Worm (Caenorhabditis elegans) whole organism, L4 larva: Measurements from ENCODE around the gene Y34B4A.4.

Source experiments
- F26F4.8 ChIP-seq: fragments of 200-800 bp; sonication (Bioruptor generic); conservative IDR thresholded peaks from 2 replicates; pipeline ENCODE4 v1.3.6; 2022; ENCODE audit warnings: missing genetic modification characterization, missing compliant biosample characterization
- Y48G9A.11 ChIP-seq: fragments of 200-800 bp; sonication (Bioruptor generic); IDR thresholded peaks from 2 replicates; pipeline ENCODE4 v1.3.6; 2022; ENCODE audit warnings: missing genetic modification reagents, missing genetic modification characterization, missing compliant biosample characterization
- ZK337.2 ChIP-seq: fragments of 200-800 bp; sonication (Bioruptor generic); IDR thresholded peaks from 2 replicates; pipeline ENCODE4 v1.3.6; 2022; ENCODE audit warnings: missing genetic modification reagents, missing genetic modification characterization, missing compliant biosample characterization
- aha-1 ChIP-seq: fragments of 150-350 bp; peaks from one replicate; lab custom pipeline; 2014; ENCODE audit warnings: missing biosample characterization, missing genetic modification characterization
- attf-4 ChIP-seq: sonication (generic microtip); optimal IDR thresholded peaks from 3 replicates; lab custom pipeline; 2017; ENCODE audit warnings: missing biosample characterization, missing genetic modification characterization
- ceh-44 ChIP-seq: fragments of 200-800 bp; sonication (Bioruptor generic); IDR thresholded peaks from 2 replicates; pipeline ENCODE4 v1.3.6; 2022; ENCODE audit warnings: missing genetic modification reagents, missing genetic modification characterization, missing compliant biosample characterization
- daf-16 ChIP-seq, 3 experiments: sonication (generic microtip); optimal IDR thresholded peaks; 2 replicates each; lab custom pipeline; 2016 to 2017; ENCODE audit warnings: missing genetic modification characterization in 3 of 3, missing genetic modification reagents in 3 of 3, mild to moderate bottlenecking in 2 of 3, missing compliant biosample characterization in 2 of 3, missing biosample characterization in 1 of 3, moderate library complexity in 1 of 3
- daf-8 ChIP-seq: fragments of 200-800 bp; sonication (Bioruptor generic); IDR thresholded peaks from 2 replicates; pipeline ENCODE4 v1.3.6; 2022; ENCODE audit warnings: missing genetic modification characterization, missing compliant biosample characterization
- dmd-6 ChIP-seq: fragments of 200-800 bp; sonication (Bioruptor generic); IDR thresholded peaks from 2 replicates; pipeline ENCODE4 v1.3.6; 2022; ENCODE audit warnings: missing genetic modification reagents, missing genetic modification characterization, missing compliant biosample characterization
- dmd-9 ChIP-seq: fragments of 200-800 bp; sonication (Bioruptor generic); IDR thresholded peaks from 2 replicates; pipeline ENCODE4 v1.3.6; 2022; ENCODE audit warnings: missing genetic modification reagents, missing genetic modification characterization, missing compliant biosample characterization
- dpl-1 ChIP-seq: fragments of 150-350 bp; optimal IDR thresholded peaks from 2 replicates; lab custom pipeline; 2014; ENCODE audit warnings: missing biosample characterization, missing genetic modification reagents, missing genetic modification characterization
- duxl-1 ChIP-seq: sonication (generic microtip); optimal IDR thresholded peaks from 2 replicates; lab custom pipeline; 2016; ENCODE audit warnings: mild to moderate bottlenecking, missing genetic modification characterization, moderate library complexity, missing compliant biosample characterization; ENCODE audit not compliant: poor library complexity
- dve-1 ChIP-seq: sonication (generic microtip); optimal IDR thresholded peaks from 2 replicates; lab custom pipeline; 2017; ENCODE audit warnings: antibody characterized with exemption, mild to moderate bottlenecking, missing genetic modification characterization, missing compliant biosample characterization; ENCODE audit not compliant: insufficient read depth
- fos-1 ChIP-seq: fragments of 150-350 bp; optimal IDR thresholded peaks from 2 replicates; lab custom pipeline; 2014; ENCODE audit warnings: missing biosample characterization, missing genetic modification characterization
- hlh-11 ChIP-seq: fragments of 200-800 bp; sonication (Bioruptor generic); optimal IDR thresholded peaks from 2 replicates; lab custom pipeline; 2018; ENCODE audit warnings: mild to moderate bottlenecking, missing genetic modification characterization, missing compliant biosample characterization
- hlh-30 ChIP-seq: sonication (generic microtip); optimal IDR thresholded peaks from 2 replicates; lab custom pipeline; 2017; ENCODE audit warnings: antibody characterized with exemption, mild to moderate bottlenecking, missing genetic modification characterization, missing compliant biosample characterization; ENCODE audit not compliant: insufficient read depth
- lin-1 ChIP-seq: fragments of 200-800 bp; sonication (Bioruptor generic); IDR thresholded peaks from 2 replicates; pipeline ENCODE4 v1.3.6; 2022; ENCODE audit warnings: missing genetic modification reagents, missing genetic modification characterization, missing compliant biosample characterization
- lin-13 ChIP-seq: fragments of 150-350 bp; optimal IDR thresholded peaks from 2 replicates; lab custom pipeline; 2014; ENCODE audit warnings: missing biosample characterization, missing genetic modification reagents, missing genetic modification characterization
- lin-15B ChIP-seq: fragments of 150-350 bp; sonication (generic microtip); optimal IDR thresholded peaks from 3 replicates; lab custom pipeline; 2014; ENCODE audit warnings: missing biosample characterization, missing genetic modification characterization
- madf-5 ChIP-seq, 2 experiments: fragments of 200-800 bp; sonication (Bioruptor generic); IDR thresholded peaks; 2 replicates each; pipeline ENCODE4 v1.3.6; 2022; ENCODE audit warnings: missing compliant biosample characterization in 2 of 2, missing genetic modification characterization in 2 of 2
- mdt-29 ChIP-seq: fragments of 200-800 bp; sonication (Bioruptor generic); IDR thresholded peaks from 2 replicates; pipeline ENCODE4 v1.3.6; 2022; ENCODE audit warnings: missing genetic modification reagents, missing genetic modification characterization, missing compliant biosample characterization
- mes-2 ChIP-seq: sonication (generic microtip); optimal IDR thresholded peaks from 2 replicates; lab custom pipeline; 2016; ENCODE audit warnings: missing genotype, mild to moderate bottlenecking, missing genetic modification characterization, missing compliant biosample characterization; ENCODE audit not compliant: poor library complexity, severe bottlenecking
- mxl-2 ChIP-seq: fragments of 200-800 bp; sonication (Bioruptor generic); conservative IDR thresholded peaks from 2 replicates; pipeline ENCODE4 v1.3.6; 2022; ENCODE audit warnings: missing genetic modification reagents, missing genetic modification characterization, missing compliant biosample characterization
- mxl-3 ChIP-seq: fragments of 200-800 bp; sonication (Bioruptor generic); optimal IDR thresholded peaks from 2 replicates; lab custom pipeline; 2018; ENCODE audit warnings: mild to moderate bottlenecking, missing genetic modification characterization, missing compliant biosample characterization
- nhr-237 ChIP-seq: sonication (generic microtip); optimal IDR thresholded peaks from 2 replicates; lab custom pipeline; 2017; ENCODE audit warnings: missing biosample characterization, missing genetic modification characterization
- nhr-28 ChIP-seq: fragments of 150-350 bp; optimal IDR thresholded peaks from 2 replicates; lab custom pipeline; 2014; ENCODE audit warnings: missing biosample characterization, missing genetic modification characterization
- nhr-42 ChIP-seq: fragments of 200-800 bp; sonication (Bioruptor generic); IDR thresholded peaks from 2 replicates; pipeline ENCODE4 v1.3.6; 2022; ENCODE audit warnings: missing genetic modification characterization, missing compliant biosample characterization
- nhr-48 ChIP-seq: sonication (generic microtip); optimal IDR thresholded peaks from 2 replicates; lab custom pipeline; 2016; ENCODE audit warnings: mild to moderate bottlenecking, missing genetic modification characterization, missing compliant biosample characterization
- php-3 ChIP-seq: fragments of 200-800 bp; sonication (Bioruptor generic); IDR thresholded peaks from 2 replicates; pipeline ENCODE4 v1.3.6; 2022; ENCODE audit warnings: missing genetic modification reagents, missing genetic modification characterization, missing compliant biosample characterization
- pqm-1 ChIP-seq: sonication (generic microtip); optimal IDR thresholded peaks from 2 replicates; lab custom pipeline; 2017; ENCODE audit warnings: missing biosample characterization, missing genetic modification characterization
- rbr-2 ChIP-seq: sonication (generic microtip); optimal IDR thresholded peaks from 2 replicates; lab custom pipeline; 2016; ENCODE audit warnings: missing genotype, missing genetic modification characterization, missing compliant biosample characterization
- spr-3 ChIP-seq: fragments of 200-800 bp; sonication (Bioruptor generic); optimal IDR thresholded peaks from 2 replicates; lab custom pipeline; 2018; ENCODE audit warnings: mild to moderate bottlenecking, missing genetic modification characterization, missing compliant biosample characterization
- tra-1 ChIP-seq: fragments of 200-800 bp; sonication (Bioruptor generic); IDR thresholded peaks from 2 replicates; pipeline ENCODE4 v1.3.6; 2022; ENCODE audit warnings: missing genetic modification reagents, missing genetic modification characterization, missing compliant biosample characterization
- unc-62 ChIP-seq, 3 experiments: fragments of 150-350 bp in 1 of 3; sonication (generic microtip); optimal IDR thresholded peaks in 2 of 3; peaks in 1 of 3; 1 replicate in 1 of 3; 2 replicates in 2 of 3; lab custom pipeline; 2014 to 2017; ENCODE audit warnings: missing biosample characterization in 3 of 3, missing genetic modification characterization in 3 of 3, missing genetic modification reagents in 3 of 3, missing genotype in 1 of 3
- zfp-3 ChIP-seq: fragments of 200-800 bp; sonication (Bioruptor generic); conservative IDR thresholded peaks from 2 replicates; pipeline ENCODE4 v1.3.6; 2022; ENCODE audit warnings: missing genetic modification reagents, missing genetic modification characterization, missing compliant biosample characterization
- ztf-11 ChIP-seq: fragments of 150-350 bp; optimal IDR thresholded peaks from 2 replicates; lab custom pipeline; 2014; ENCODE audit warnings: missing biosample characterization, missing genetic modification characterization
- ztf-7 ChIP-seq: fragments of 150-350 bp; optimal IDR thresholded peaks from 2 replicates; lab custom pipeline; 2014; ENCODE audit warnings: missing biosample characterization, missing genetic modification characterization

Gene Y34B4A.4

DNA sequence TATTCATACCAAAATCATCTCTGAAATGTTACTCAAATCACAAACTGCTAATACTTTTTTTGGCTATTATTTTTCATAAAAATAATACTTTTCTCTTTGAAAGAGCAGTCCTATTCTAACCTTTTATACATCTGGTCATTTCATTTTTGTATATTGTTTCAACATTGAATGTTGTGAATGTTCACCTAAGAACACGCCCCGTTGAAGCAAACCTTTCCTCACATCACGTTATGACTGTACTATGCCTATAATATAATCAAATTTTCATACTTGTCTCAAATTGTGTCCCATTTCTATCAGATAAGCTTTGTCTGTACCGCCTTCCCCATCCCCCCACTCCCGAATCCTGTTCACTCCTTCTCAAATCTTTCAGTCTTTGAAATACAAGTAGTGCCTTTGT, 45.8 kb upstream of the Y34B4A.4 start:
- TF ChIP-seq daf-8 (GFP tag; lab: Robert Waterston, UW) = no peak
- peak; percentile 95 for TF ChIP-seq aha-1 (tag; lab: Kevin White, UChicago)
- no peak for TF ChIP-seq mxl-3 (GFP tag; lab: Kevin White, UChicago)

DNA sequence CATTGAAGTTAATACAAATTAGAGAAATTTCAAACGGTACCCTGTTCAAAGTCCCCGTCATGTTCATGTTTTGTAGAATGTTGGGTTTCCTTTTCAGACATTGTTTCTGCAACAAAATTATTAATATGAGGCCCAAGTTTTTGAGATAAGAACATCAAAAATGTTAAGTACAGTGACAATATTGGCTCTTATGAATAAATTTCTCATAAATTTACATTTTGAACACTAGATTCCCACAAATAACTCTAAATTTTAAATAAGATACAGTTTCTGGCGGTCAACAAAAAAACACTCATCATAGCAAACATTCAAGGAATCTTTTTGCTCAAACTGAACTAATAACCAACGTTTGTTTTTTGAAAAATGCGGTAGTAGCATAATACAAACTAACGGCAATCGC, 37.9 kb upstream of the Y34B4A.4 start, which contains the start of gene H28G03.3:
TSS of gene H28G03.3 (minus strand) at position 101 of the 400 bp plus-strand sequence.
- no peak for TF ChIP-seq rbr-2
- TF ChIP-seq F26F4.8 (GFP tag; lab: Robert Waterston, UW) = no peak
- TF ChIP-seq unc-62 (GFP tag; optimal IDR thresholded peaks at IDR 0.05 in 1 of 2; lab: Kevin White, UChicago) = peak in 1 of 2 experiments; percentile 11
- TF ChIP-seq unc-62 (tag; optimal IDR thresholded peaks at IDR 0.05; lab: Kevin White, UChicago) = no peak
- TF ChIP-seq, all 104 proteins: peak for 1

- TF ChIP-seq unc-62 (GFP tag; optimal IDR thresholded peaks at IDR 0.05 in 1 of 2; lab: Kevin White, UChicago) (peak in 1 of 2 experiments; percentile 57), unc-62 (tag; optimal IDR thresholded peaks at IDR 0.05; lab: Kevin White, UChicago) (no peak), madf-5 (GFP tag; IDR thresholded peaks at IDR 0.05; lab: Robert Waterston, UW) (no peak), aha-1 (tag; lab: Kevin White, UChicago) (peak; percentile 61), ZK337.2 (GFP tag; lab: Robert Waterston, UW) (no peak), zfp-3 (GFP tag; lab: Robert Waterston, UW) (no peak), ceh-44 (GFP tag; lab: Robert Waterston, UW) (no peak)
Measured at ce11 chrX:5238246-5238645, 25.9 kb upstream of the Y34B4A.4 start.

DNA sequence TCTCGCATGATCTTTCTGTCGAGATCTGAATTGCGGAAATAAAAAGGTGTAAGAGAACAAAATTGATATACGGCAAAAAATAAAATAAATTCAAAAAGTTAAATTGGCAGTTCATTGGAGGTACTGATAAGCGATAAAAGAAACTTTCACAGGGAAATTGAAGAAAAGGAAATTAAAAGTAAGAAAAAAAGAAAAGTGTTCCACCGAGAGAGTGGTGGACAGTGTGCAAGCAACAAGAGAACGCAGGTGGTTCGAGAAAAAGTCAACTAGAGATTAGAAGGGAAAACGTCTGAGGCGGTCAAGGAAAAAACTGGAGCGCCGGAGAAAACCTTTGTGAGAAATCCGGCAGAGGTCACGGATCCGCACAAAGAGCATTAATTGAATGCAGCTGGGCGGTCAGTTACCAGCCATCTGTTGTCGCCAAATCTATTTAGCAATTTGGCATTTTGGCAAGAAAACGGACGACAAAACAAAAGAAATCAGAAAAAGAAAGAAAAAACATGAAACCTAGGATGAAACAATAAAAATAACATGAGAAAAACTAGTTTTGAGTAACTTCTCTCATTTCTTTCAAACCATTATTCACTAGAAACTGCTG, 20.6 kb upstream of the Y34B4A.4 start, which contains the start of gene mtm-5:
TSS of gene mtm-5 (minus strand) at position 27 of the 598 bp plus-strand sequence.
- no peak for TF ChIP-seq php-3 (GFP tag; lab: Robert Waterston, UW)
- no peak for TF ChIP-seq Y48G9A.11 (GFP tag; lab: Robert Waterston, UW)
- TF ChIP-seq fos-1 (tag; lab: Kevin White, UChicago) = no peak
- TF ChIP-seq daf-16 (GFP tag; optimal IDR thresholded peaks at IDR 0.05; lab: Kevin White, UChicago) = no peak
- TF ChIP-seq daf-16 (tag; optimal IDR thresholded peaks at IDR 0.05; lab: Kevin White, UChicago) = no peak
- no peak for TF ChIP-seq attf-4 (tag; lab: Kevin White, UChicago)
- TF ChIP-seq rbr-2 = no peak
- no peak for TF ChIP-seq lin-13 (GFP tag; lab: Kevin White, UChicago)
- TF ChIP-seq tra-1 (GFP tag; lab: Robert Waterston, UW) = no peak
- TF ChIP-seq dve-1 (tag; lab: Kevin White, UChicago) = peak; percentile 57
- TF ChIP-seq dmd-6 (GFP tag; lab: Robert Waterston, UW) = peak; percentile 65; the same call in 1 of the 2 replicates
- TF ChIP-seq dmd-9 = no peak
- no peak for TF ChIP-seq dpl-1 (GFP tag; lab: Kevin White, UChicago)
- no peak for TF ChIP-seq nhr-237
- TF ChIP-seq mes-2 (tag; lab: Kevin White, UChicago) = peak; percentile 32
- TF ChIP-seq hlh-30 = no peak
- no peak for TF ChIP-seq daf-8 (GFP tag; lab: Robert Waterston, UW)
- peak; percentile 14; the same call in 1 of the 2 replicates for TF ChIP-seq lin-1 (GFP tag; lab: Robert Waterston, UW)
- no peak for TF ChIP-seq nhr-48 (tag; lab: Kevin White, UChicago)
- peak; percentile 57 for TF ChIP-seq nhr-28 (tag; lab: Kevin White, UChicago)
- TF ChIP-seq nhr-42 (GFP tag; lab: Robert Waterston, UW) = no peak
- no peak for TF ChIP-seq madf-5 (GFP tag; IDR thresholded peaks at IDR 0.05; lab: Robert Waterston, UW)
- peak; percentile 68 for TF ChIP-seq pqm-1
- TF ChIP-seq spr-3 = no peak
- TF ChIP-seq ztf-7 (tag; lab: Kevin White, UChicago) = no peak
- TF ChIP-seq mdt-29 (GFP tag; lab: Robert Waterston, UW) = no peak
- TF ChIP-seq mxl-2 (GFP tag; lab: Robert Waterston, UW) = no peak
- TF ChIP-seq duxl-1 (tag; lab: Kevin White, UChicago) = no peak
- TF ChIP-seq lin-15B = no peak
- TF ChIP-seq ztf-11 = no peak
- peak; percentile 55 for TF ChIP-seq hlh-11
